Worm (Caenorhabditis elegans): Measurements from ENCODE around the gene K04C1.5.

The K04C1.5 gene

ce11 chrX:14247436-14248103 lies at the start of gene K04C1.5:
Gene K04C1.5 (plus strand): TSS chrX:14248053.
- TF ChIP-seq dao-5 (tag; optimal IDR thresholded peaks at IDR 0.05) (no peak), him-1 (tag; optimal IDR thresholded peaks at IDR 0.05) (no peak), W03F9.2 (tag; optimal IDR thresholded peaks at IDR 0.05) (no peak)

- TF ChIP-seq him-1 (tag; optimal IDR thresholded peaks at IDR 0.05): no peak
- TF ChIP-seq W03F9.2 (tag; optimal IDR thresholded peaks at IDR 0.05): no peak
- no peak for TF ChIP-seq dao-5 (tag; optimal IDR thresholded peaks at IDR 0.05)
Measured at ce11 chrX:14206321-14206720, 41.5 kb upstream of the K04C1.5 start.

- no peak for TF ChIP-seq W03F9.2 (tag; optimal IDR thresholded peaks at IDR 0.05)
- no peak for TF ChIP-seq dao-5 (tag; optimal IDR thresholded peaks at IDR 0.05)
- no peak for TF ChIP-seq him-1 (tag; optimal IDR thresholded peaks at IDR 0.05)
Measured at ce11 chrX:14207942-14208341, 39.9 kb upstream of the K04C1.5 start, which contains the start of gene ceh-37. Gene ceh-37 (minus strand): TSS chrX:14208000.

ce11 chrX:14213314-14213713 lies 34.5 kb upstream of the K04C1.5 start:
- no peak for TF ChIP-seq W03F9.2 (tag; optimal IDR thresholded peaks at IDR 0.05)
- TF ChIP-seq dao-5 (tag; optimal IDR thresholded peaks at IDR 0.05): no peak
- no peak for TF ChIP-seq him-1 (tag; optimal IDR thresholded peaks at IDR 0.05)

ce11 chrX:14214520-14215023 lies 33.3 kb upstream of the K04C1.5 start, which contains the start of gene K06G5.1:
Gene K06G5.1 (plus strand): TSS chrX:14214973.
- TF ChIP-seq dao-5 (tag; optimal IDR thresholded peaks at IDR 0.05) (no peak), W03F9.2 (tag; optimal IDR thresholded peaks at IDR 0.05) (no peak), him-1 (tag; optimal IDR thresholded peaks at IDR 0.05) (no peak)

ce11 chrX:14223156-14223555 lies 24.7 kb upstream of the K04C1.5 start, which contains the start of gene K06G5.3:
Gene K06G5.3 (minus strand): TSS chrX:14223256.
- no peak for TF ChIP-seq him-1 (tag; optimal IDR thresholded peaks at IDR 0.05)
- TF ChIP-seq W03F9.2 (tag; optimal IDR thresholded peaks at IDR 0.05): no peak
- TF ChIP-seq dao-5 (tag; optimal IDR thresholded peaks at IDR 0.05): no peak

- no peak for TF ChIP-seq W03F9.2 (tag; optimal IDR thresholded peaks at IDR 0.05)
- TF ChIP-seq dao-5 (tag; optimal IDR thresholded peaks at IDR 0.05): no peak
- TF ChIP-seq him-1 (tag; optimal IDR thresholded peaks at IDR 0.05): no peak
Measured at ce11 chrX:14225273-14225672, 22.6 kb upstream of the K04C1.5 start, which contains the start of gene cyp-13B2. Gene cyp-13B2 (plus strand): TSS chrX:14225573.

- TF ChIP-seq W03F9.2 (tag; optimal IDR thresholded peaks at IDR 0.05) (no peak), dao-5 (tag; optimal IDR thresholded peaks at IDR 0.05) (no peak), him-1 (tag; optimal IDR thresholded peaks at IDR 0.05) (no peak)
Measured at ce11 chrX:14228764-14229163, 19.1 kb upstream of the K04C1.5 start.

- TF ChIP-seq him-1 (tag; optimal IDR thresholded peaks at IDR 0.05) (no peak), dao-5 (tag; optimal IDR thresholded peaks at IDR 0.05) (no peak), W03F9.2 (tag; optimal IDR thresholded peaks at IDR 0.05) (no peak)
Measured at ce11 chrX:14231987-14232386, 15.9 kb upstream of the K04C1.5 start.

ce11 chrX:14234366-14234765 lies 13.5 kb upstream of the K04C1.5 start, which contains the start of gene srg-36:
Gene srg-36 (minus strand): TSS chrX:14234466.
- no peak for TF ChIP-seq W03F9.2 (tag; optimal IDR thresholded peaks at IDR 0.05)
- no peak for TF ChIP-seq him-1 (tag; optimal IDR thresholded peaks at IDR 0.05)
- TF ChIP-seq dao-5 (tag; optimal IDR thresholded peaks at IDR 0.05): no peak

ce11 chrX:14234932-14235331 lies 12.9 kb upstream of the K04C1.5 start, which contains the start of gene srg-37:
Gene srg-37 (minus strand): TSS chrX:14235032.
- TF ChIP-seq W03F9.2 (tag; optimal IDR thresholded peaks at IDR 0.05) (no peak), him-1 (tag; optimal IDR thresholded peaks at IDR 0.05) (no peak), dao-5 (tag; optimal IDR thresholded peaks at IDR 0.05) (no peak)

- TF ChIP-seq him-1 (tag; optimal IDR thresholded peaks at IDR 0.05) (no peak), dao-5 (tag; optimal IDR thresholded peaks at IDR 0.05) (no peak), W03F9.2 (tag; optimal IDR thresholded peaks at IDR 0.05) (no peak)
Measured at ce11 chrX:14236121-14236824, 11.6 kb upstream of the K04C1.5 start.

ce11 chrX:14238291-14238758 lies 9.5 kb upstream of the K04C1.5 start, which contains the start of gene K04C1.2:
Gene K04C1.2 (plus strand): TSS chrX:14238708.
- no peak for TF ChIP-seq W03F9.2 (tag; optimal IDR thresholded peaks at IDR 0.05)
- TF ChIP-seq dao-5 (tag; optimal IDR thresholded peaks at IDR 0.05): no peak
- TF ChIP-seq him-1 (tag; optimal IDR thresholded peaks at IDR 0.05): no peak

- TF ChIP-seq him-1 (tag; optimal IDR thresholded peaks at IDR 0.05) (no peak), W03F9.2 (tag; optimal IDR thresholded peaks at IDR 0.05) (no peak), dao-5 (tag; optimal IDR thresholded peaks at IDR 0.05) (no peak)
Measured at ce11 chrX:14240205-14240604, 7.6 kb upstream of the K04C1.5 start.

Data from whole organism, L4/young adult.